Worm (Caenorhabditis elegans) whole organism, mixed stage, embryonic: ENCODE measurements around the gene har-1.

Source experiments
- blmp-1 ChIP-seq: fragments of 150-350 bp; optimal IDR thresholded peaks from 2 replicates; lab custom pipeline; 2014; ENCODE audit warnings: missing biosample characterization, missing genetic modification characterization
- elt-3 ChIP-seq: fragments of 150-350 bp; optimal IDR thresholded peaks from 2 replicates; lab custom pipeline; 2014; ENCODE audit warnings: missing biosample characterization, missing genetic modification characterization
- hlh-1 ChIP-seq: fragments of 150-350 bp; optimal IDR thresholded peaks from 2 replicates; lab custom pipeline; 2014; ENCODE audit warnings: missing biosample characterization, missing genetic modification reagents, missing genetic modification characterization
- snpc-4 ChIP-seq: fragments of 150-350 bp; optimal IDR thresholded peaks from 2 replicates; lab custom pipeline; 2014; ENCODE audit warnings: missing biosample characterization, missing genetic modification characterization
- unc-62 ChIP-seq: fragments of 150-350 bp; optimal IDR thresholded peaks from 2 replicates; lab custom pipeline; 2014; ENCODE audit warnings: missing biosample characterization, missing genetic modification reagents, missing genetic modification characterization
- ztf-11 ChIP-seq: fragments of 150-350 bp; optimal IDR thresholded peaks from 2 replicates; lab custom pipeline; 2014; ENCODE audit warnings: missing biosample characterization, missing genetic modification characterization

DNA sequence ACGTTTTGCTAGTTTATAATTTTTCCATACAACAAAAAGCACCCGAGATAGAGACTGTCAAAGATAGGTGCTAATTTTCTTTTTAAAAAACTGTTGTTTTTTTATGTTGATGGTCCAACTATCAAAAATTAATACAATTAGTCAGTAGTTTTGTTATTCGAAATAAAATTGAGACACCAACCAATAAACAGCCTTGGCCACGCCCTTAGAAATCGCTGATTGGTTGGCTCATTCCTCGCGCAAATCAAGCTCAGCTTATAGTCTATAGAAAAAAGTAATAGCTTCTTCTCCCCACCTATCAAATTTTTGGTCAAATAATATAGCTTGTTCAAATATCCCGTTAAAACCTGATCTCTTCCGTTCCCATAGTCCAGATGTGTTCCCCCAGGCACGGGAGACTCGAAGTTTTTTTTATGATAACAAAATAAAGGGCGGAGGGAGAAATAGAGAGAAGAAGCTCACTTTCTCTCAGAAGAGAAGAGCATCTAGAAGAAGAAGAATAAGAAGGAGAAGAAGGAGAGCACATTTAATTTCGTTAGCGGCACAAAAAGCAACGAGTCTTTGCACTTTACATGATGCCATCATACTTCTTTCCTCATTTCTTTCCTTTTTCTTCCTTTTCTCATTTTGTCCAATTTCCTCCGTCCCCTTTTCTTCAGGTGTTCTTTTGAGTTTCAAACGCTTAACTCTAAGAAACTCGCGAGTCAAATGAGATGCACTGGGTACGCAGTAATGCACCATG, 19.9 kb upstream of the har-1 start:
- TF ChIP-seq hlh-1 (tag; lab: Kevin White, UChicago): no peak
- TF ChIP-seq snpc-4 (tag; lab: Kevin White, UChicago): no peak
- no peak for TF ChIP-seq elt-3 (tag; lab: Kevin White, UChicago)
- TF ChIP-seq unc-62 (GFP tag; lab: Kevin White, UChicago): no peak
- no peak for TF ChIP-seq blmp-1 (tag; lab: Kevin White, UChicago)
- TF ChIP-seq ztf-11 (tag; lab: Kevin White, UChicago): no peak
